Worm (Caenorhabditis elegans) whole organism, mixed stage, embryonic: ENCODE data around the gene tni-1.

Source experiments
- mab-5 ChIP-seq: fragments of 150-350 bp; optimal IDR thresholded peaks from 2 replicates; lab custom pipeline; 2014; ENCODE audit warnings: missing biosample characterization, missing genetic modification characterization
- nhr-28 ChIP-seq: fragments of 150-350 bp; optimal IDR thresholded peaks from 2 replicates; lab custom pipeline; 2014; ENCODE audit warnings: missing biosample characterization, missing genetic modification characterization

DNA sequence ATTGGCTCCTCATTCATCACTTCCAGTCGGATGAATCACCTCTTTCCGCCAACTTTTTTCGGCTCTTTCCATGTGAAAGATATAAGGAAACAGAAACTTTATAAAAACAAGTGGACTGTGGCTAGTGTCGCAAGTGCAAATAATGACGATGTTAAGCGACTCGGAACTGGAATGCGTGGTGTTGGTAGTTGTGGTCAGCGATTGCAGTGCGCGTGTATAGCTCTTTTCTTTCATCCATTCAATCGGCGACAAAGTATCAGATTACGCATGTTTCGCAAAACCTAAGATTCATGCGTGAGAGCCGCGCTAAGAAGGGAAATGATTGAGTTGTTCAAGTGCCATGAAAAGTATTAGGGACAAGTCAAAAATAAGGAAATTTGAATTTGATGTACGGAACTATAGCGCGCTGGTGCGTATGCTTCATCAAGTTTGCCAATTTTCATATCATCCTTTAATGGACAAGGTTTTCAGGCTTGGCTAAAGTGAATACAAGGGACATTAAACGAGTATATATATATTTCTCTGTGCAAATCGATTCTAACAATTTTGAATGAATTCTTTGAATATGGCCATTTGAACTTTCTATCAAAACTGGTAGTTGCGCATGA is 10.6 kb upstream of the tni-1 start:
- TF ChIP-seq mab-5 (tag; lab: Kevin White, UChicago) (no peak), nhr-28 (tag; lab: Kevin White, UChicago) (no peak)
